Fruit fly (Drosophila melanogaster) whole organism, embryonic: Measurements from ENCODE around the gene CG12521.

Experiments
- Atf3 ChIP-seq: fragments of 200-800 bp; sonication (Bioruptor generic); optimal IDR thresholded peaks from 3 replicates; lab custom pipeline; 2016; ENCODE audit warnings: missing biosample characterization, missing genetic modification characterization
- Atf6 ChIP-seq: fragments of 200-800 bp; sonication (Bioruptor generic); IDR thresholded peaks from 2 replicates; pipeline ENCODE4 v1.3.6; 2022; ENCODE audit warnings: missing biosample characterization, missing genetic modification characterization
- CG10147 ChIP-seq: fragments of 200-800 bp; sonication (Bioruptor generic); optimal IDR thresholded peaks from 2 replicates; lab custom pipeline; 2019; ENCODE audit warnings: missing biosample characterization, mild to moderate bottlenecking, missing genetic modification characterization, moderate library complexity
- CG10274 ChIP-seq: fragments of 200-800 bp; sonication (Bioruptor generic); optimal IDR thresholded peaks from 3 replicates; lab custom pipeline; 2017; ENCODE audit warnings: missing biosample characterization, mild to moderate bottlenecking, missing genetic modification characterization
- CG12942 ChIP-seq: fragments of 200-800 bp; sonication (Bioruptor generic); optimal IDR thresholded peaks from 3 replicates; lab custom pipeline; 2016; ENCODE audit warnings: missing biosample characterization, missing genetic modification characterization
- CG13296 ChIP-seq: fragments of 200-800 bp; sonication (Bioruptor generic); optimal IDR thresholded peaks from 3 replicates; lab custom pipeline; 2018; ENCODE audit warnings: missing biosample characterization, mild to moderate bottlenecking, missing genetic modification characterization
- CG13775 ChIP-seq: fragments of 200-800 bp; sonication (Bioruptor generic); optimal IDR thresholded peaks from 3 replicates; lab custom pipeline; 2017; ENCODE audit warnings: missing biosample characterization, mild to moderate bottlenecking, missing genetic modification characterization
- CG14965 ChIP-seq: fragments of 200-800 bp; sonication (Bioruptor generic); optimal IDR thresholded peaks from 2 replicates; lab custom pipeline; 2016; ENCODE audit warnings: missing biosample characterization, missing genetic modification characterization, borderline replicate concordance
- CG15073 ChIP-seq: fragments of 200-800 bp; sonication (Bioruptor generic); optimal IDR thresholded peaks from 2 replicates; lab custom pipeline; 2016; ENCODE audit warnings: missing biosample characterization, missing genetic modification characterization
- CG1647 ChIP-seq: fragments of 200-800 bp; sonication (Bioruptor generic); optimal IDR thresholded peaks from 3 replicates; lab custom pipeline; 2016; ENCODE audit warnings: missing biosample characterization, missing genetic modification characterization
- CG18599 ChIP-seq: fragments of 200-800 bp; sonication (Bioruptor generic); optimal IDR thresholded peaks from 3 replicates; lab custom pipeline; 2017; ENCODE audit warnings: missing biosample characterization, missing genetic modification characterization, mild to moderate bottlenecking, moderate library complexity, missing genetic modification reagents
- CG2120 ChIP-seq: fragments of 200-800 bp; sonication (Bioruptor generic); optimal IDR thresholded peaks from 3 replicates; lab custom pipeline; 2016; ENCODE audit warnings: missing biosample characterization, missing genetic modification characterization
- CG2889 ChIP-seq: fragments of 200-800 bp; sonication (Bioruptor generic); IDR thresholded peaks from 3 replicates; pipeline ENCODE4 v1.3.6; 2022; ENCODE audit warnings: missing biosample characterization, missing genetic modification characterization
- CG31224 ChIP-seq: fragments of 200-800 bp; sonication (Bioruptor generic); IDR thresholded peaks from 2 replicates; pipeline ENCODE4 v1.3.6; 2022; ENCODE audit warnings: missing biosample characterization, missing genetic modification characterization
- CG31441 ChIP-seq: fragments of 200-800 bp; sonication (Bioruptor generic); IDR thresholded peaks from 2 replicates; pipeline ENCODE4 v1.3.6; 2022; ENCODE audit warnings: missing biosample characterization, missing genetic modification characterization
- CG3163 ChIP-seq: fragments of 200-800 bp; sonication (Bioruptor generic); optimal IDR thresholded peaks from 3 replicates; lab custom pipeline; 2016; ENCODE audit warnings: missing biosample characterization, missing genetic modification characterization
- CG4424 ChIP-seq: fragments of 200-800 bp; sonication (Bioruptor generic); optimal IDR thresholded peaks from 3 replicates; lab custom pipeline; 2016; ENCODE audit warnings: missing biosample characterization, missing genetic modification characterization
- CG4730 ChIP-seq: fragments of 200-800 bp; sonication (Bioruptor generic); IDR thresholded peaks from 2 replicates; pipeline ENCODE4 v1.3.6; 2022; ENCODE audit warnings: missing biosample characterization, missing genetic modification characterization
- CG6683 ChIP-seq: fragments of 200-800 bp; sonication (Bioruptor generic); optimal IDR thresholded peaks from 2 replicates; lab custom pipeline; 2017; ENCODE audit warnings: missing biosample characterization, mild to moderate bottlenecking, missing genetic modification characterization, missing genetic modification reagents
- CG8478 ChIP-seq: fragments of >200 bp; optimal IDR thresholded peaks from 2 replicates; lab custom pipeline; 2018
- CG9727 ChIP-seq: fragments of 200-800 bp; sonication (Bioruptor generic); optimal IDR thresholded peaks from 3 replicates; lab custom pipeline; 2017; ENCODE audit warnings: missing biosample characterization, mild to moderate bottlenecking, missing genetic modification characterization
- CG9932 ChIP-seq: fragments of 200-800 bp; sonication (Bioruptor generic); IDR thresholded peaks from 2 replicates; pipeline ENCODE4 v1.3.6; 2022; ENCODE audit warnings: missing biosample characterization, missing genetic modification characterization
- Dbx ChIP-seq: fragments of 200-800 bp; sonication (Bioruptor generic); IDR thresholded peaks from 3 replicates; pipeline ENCODE4 v1.3.6; 2022; ENCODE audit warnings: missing biosample characterization, missing genetic modification characterization
- Dip3 ChIP-seq: fragments of 200-800 bp; sonication (Bioruptor generic); optimal IDR thresholded peaks from 3 replicates; lab custom pipeline; 2016; ENCODE audit warnings: missing biosample characterization, missing genetic modification characterization
- Doc3 ChIP-seq: fragments of 200-800 bp; sonication (Bioruptor generic); IDR thresholded peaks from 3 replicates; pipeline ENCODE4 v1.3.6; 2022; ENCODE audit warnings: missing biosample characterization, missing genetic modification characterization; ENCODE audit not compliant: partially characterized antibody
- HLHmδ ChIP-seq: fragments of 200-800 bp; sonication (Bioruptor generic); optimal IDR thresholded peaks from 2 replicates; lab custom pipeline; 2018; ENCODE audit warnings: missing biosample characterization, mild to moderate bottlenecking, missing genetic modification characterization, moderate library complexity
- Hey ChIP-seq: fragments of 200-800 bp; sonication (Bioruptor generic); optimal IDR thresholded peaks from 3 replicates; lab custom pipeline; 2018; ENCODE audit warnings: missing biosample characterization, mild to moderate bottlenecking, missing genetic modification characterization
- Meics ChIP-seq: fragments of 200-800 bp; sonication (Bioruptor generic); optimal IDR thresholded peaks from 2 replicates; lab custom pipeline; 2017; ENCODE audit warnings: missing biosample characterization, mild to moderate bottlenecking, missing genetic modification characterization
- Myb ChIP-seq: fragments of 200-800 bp; sonication (Bioruptor generic); optimal IDR thresholded peaks from 2 replicates; lab custom pipeline; 2016; ENCODE audit warnings: missing biosample characterization, missing genetic modification characterization
- Nf-YC ChIP-seq: fragments of 200-800 bp; optimal IDR thresholded peaks from 3 replicates; lab custom pipeline; 2019; ENCODE audit warnings: missing biosample characterization, mild to moderate bottlenecking, missing genetic modification characterization, moderate library complexity
- PHDP ChIP-seq: fragments of 200-800 bp; sonication (Bioruptor generic); optimal IDR thresholded peaks from 3 replicates; lab custom pipeline; 2018; ENCODE audit warnings: missing biosample characterization, mild to moderate bottlenecking, missing genetic modification characterization, moderate library complexity
- Stat92E ChIP-seq, 3 experiments: fragments of >200 bp in 2 of 3; fragments of 200-800 bp in 1 of 3; sonication (Bioruptor generic) in 1 of 3; optimal IDR thresholded peaks; 2 replicates each; lab custom pipeline; 2017 to 2019; ENCODE audit warnings: missing biosample characterization in 3 of 3, missing genetic modification characterization in 3 of 3, mild to moderate bottlenecking in 1 of 3, moderate library complexity in 1 of 3
- Trl ChIP-seq, 3 experiments: fragments of >200 bp in 2 of 3; fragments of 200-800 bp in 1 of 3; sonication (Bioruptor generic) in 1 of 3; optimal IDR thresholded peaks; 2 replicates in 1 of 3; 3 replicates in 2 of 3; lab custom pipeline; 2016 to 2017; ENCODE audit warnings: missing biosample characterization in 1 of 3, missing genetic modification characterization in 1 of 3
- cas ChIP-seq: fragments of 200-800 bp; sonication (Bioruptor generic); IDR thresholded peaks from 2 replicates; pipeline ENCODE4 v1.3.6; 2022; ENCODE audit warnings: missing biosample characterization, missing genetic modification characterization
- dati ChIP-seq: fragments of 200-800 bp; sonication (Bioruptor generic); IDR thresholded peaks from 2 replicates; pipeline ENCODE4 v1.3.6; 2022; ENCODE audit warnings: missing biosample characterization, missing genetic modification characterization
- dpn ChIP-seq, 2 experiments: fragments of 200-800 bp; sonication (Bioruptor generic); optimal IDR thresholded peaks; 3 replicates each; lab custom pipeline; 2016; ENCODE audit warnings: missing biosample characterization in 2 of 2, missing genetic modification characterization in 2 of 2
- grau ChIP-seq: fragments of 200-800 bp; optimal IDR thresholded peaks from 3 replicates; lab custom pipeline; 2019; ENCODE audit warnings: missing biosample characterization, mild to moderate bottlenecking, missing genetic modification characterization, moderate library complexity
- hth ChIP-seq: fragments of >200 bp; optimal IDR thresholded peaks from 2 replicates; lab custom pipeline; 2017; ENCODE audit warnings: inconsistent platforms
- klu ChIP-seq: fragments of 200-800 bp; sonication (Bioruptor generic); IDR thresholded peaks from 2 replicates; pipeline ENCODE4 v1.3.6; 2022; ENCODE audit warnings: missing biosample characterization, missing genetic modification characterization
- lilli ChIP-seq: fragments of 200-800 bp; sonication (Bioruptor generic); optimal IDR thresholded peaks from 3 replicates; lab custom pipeline; 2016; ENCODE audit warnings: missing biosample characterization, missing genetic modification characterization
- luna ChIP-seq: fragments of 200-800 bp; sonication (Bioruptor generic); optimal IDR thresholded peaks from 2 replicates; lab custom pipeline; 2016; ENCODE audit warnings: missing biosample characterization, missing genetic modification characterization
- nau ChIP-seq: fragments of 200-800 bp; sonication (Bioruptor generic); optimal IDR thresholded peaks from 3 replicates; lab custom pipeline; 2017; ENCODE audit warnings: missing biosample characterization, mild to moderate bottlenecking, missing genetic modification characterization, missing genetic modification reagents
- odd ChIP-seq: fragments of 200-800 bp; sonication (Bioruptor generic); optimal IDR thresholded peaks from 2 replicates; lab custom pipeline; 2017; ENCODE audit warnings: missing biosample characterization, mild to moderate bottlenecking, missing genetic modification characterization
- pnt ChIP-seq: fragments of 200-800 bp; sonication (Bioruptor generic); optimal IDR thresholded peaks from 3 replicates; lab custom pipeline; 2016; ENCODE audit warnings: missing biosample characterization, missing genetic modification characterization
- prd ChIP-seq, 3 experiments: fragments of >200 bp in 2 of 3; fragments of 200-800 bp in 1 of 3; sonication (Bioruptor generic) in 1 of 3; optimal IDR thresholded peaks in 2 of 3; IDR thresholded peaks in 1 of 3; 2 replicates in 2 of 3; 3 replicates in 1 of 3; pipeline versions ENCODE4 v1.3.6 to Lab custom; 2017 to 2022; ENCODE audit warnings: missing biosample characterization in 1 of 3, missing genetic modification characterization in 1 of 3
- ranshi ChIP-seq: fragments of 200-800 bp; sonication (Bioruptor generic); IDR thresholded peaks from 2 replicates; pipeline ENCODE4 v1.3.6; 2022; ENCODE audit warnings: missing biosample characterization, missing genetic modification characterization
- so ChIP-seq: fragments of 200-800 bp; sonication (Bioruptor generic); IDR thresholded peaks from 3 replicates; pipeline ENCODE4 v1.3.6; 2022; ENCODE audit warnings: missing biosample characterization, missing genetic modification characterization
- zf30C ChIP-seq: fragments of 200-800 bp; sonication (Bioruptor generic); optimal IDR thresholded peaks from 3 replicates; lab custom pipeline; 2018; ENCODE audit warnings: missing biosample characterization, mild to moderate bottlenecking, missing genetic modification characterization

The CG12521 gene

dm6 chr3L:11822446-11823334 lies 24.9 kb downstream of the CG12521 start, which contains the start of gene RpL10Ab (continued):
- TF ChIP-seq HLHmδ (GFP tag; lab: Kevin White, UChicago) (peak; percentile 64), dati (GFP tag; lab: Robert Waterston, UW) (no peak; the same call in 1 of the 2 replicates), CG6683 (peak; percentile 25), so (GFP tag; lab: Robert Waterston, UW) (peak; percentile 8; the same call in 1 of the 3 replicates), Nf-YC (tag; lab: Kevin White, UChicago) (peak; percentile 38), CG3163 (peak; percentile 2), CG13296 (peak; percentile 58), PHDP (tag; lab: Kevin White, UChicago) (peak; percentile 46), hth (no peak), zf30C (GFP tag; lab: Kevin White, UChicago) (no peak), CG10274 (peak; percentile 32), CG2889 (peak; percentile 4; the same call in 1 of the 3 replicates), CG13775 (GFP tag; lab: Kevin White, UChicago) (peak; percentile 79), CG9932 (GFP tag; lab: Robert Waterston, UW) (peak; percentile 75), lilli (GFP tag; lab: Kevin White, UChicago) (no peak), Meics (GFP tag; lab: Kevin White, UChicago) (peak; percentile 67), CG4730 (GFP tag; lab: Robert Waterston, UW) (0 out of 2 replicates have a peak, but pooled peaks have one; percentile 9), CG2120 (GFP tag; lab: Kevin White, UChicago) (peak; percentile 20), prd (optimal IDR thresholded peaks at IDR 0.05; lab: Kevin White, UChicago) (no peak), prd (GFP tag; IDR thresholded peaks at IDR 0.05; lab: Robert Waterston, UW) (peak; percentile 78; the same call in 2 of the 3 replicates), Trl (optimal IDR thresholded peaks at IDR 0.05; lab: Kevin White, UChicago) (no peak), Trl (GFP tag; optimal IDR thresholded peaks at IDR 0.05; lab: Kevin White, UChicago) (peak; percentile 54), CG31224 (GFP tag; lab: Robert Waterston, UW) (peak; percentile 18; the same call in 1 of the 2 replicates), luna (GFP tag; lab: Kevin White, UChicago) (peak; percentile 24), Doc3 (GFP tag; lab: Robert Waterston, UW) (peak; percentile 64), CG10147 (GFP tag; lab: Kevin White, UChicago) (peak; percentile 77), cas (peak; percentile 56; the same call in 1 of the 2 replicates), CG15073 (GFP tag; lab: Kevin White, UChicago) (no peak), Hey (tag; lab: Kevin White, UChicago) (peak; percentile 26), Dbx (GFP tag; lab: Robert Waterston, UW) (peak; percentile 76), nau (GFP tag; lab: Kevin White, UChicago) (peak; percentile 70), CG18599 (GFP tag; lab: Kevin White, UChicago) (peak; percentile 68), pnt (GFP tag; lab: Kevin White, UChicago) (no peak), odd (GFP tag; lab: Kevin White, UChicago) (peak; percentile 37), klu (GFP tag; lab: Robert Waterston, UW) (peak; percentile 61; the same call in 1 of the 2 replicates), CG31441 (peak; percentile 80), CG1647 (GFP tag; lab: Kevin White, UChicago) (peak; percentile 17), Dip3 (GFP tag; lab: Kevin White, UChicago) (peak; percentile 12), CG12942 (no peak), Myb (no peak), ranshi (GFP tag; lab: Robert Waterston, UW) (peak; percentile 74; the same call in 1 of the 2 replicates), dpn (GFP tag; optimal IDR thresholded peaks at IDR 0.05; lab: Kevin White, UChicago) (peak; percentile 19 to 43), CG8478 (lab: Kevin White, UChicago) (no peak), CG9727 (GFP tag; lab: Kevin White, UChicago) (peak; percentile 78), Atf3 (GFP tag; lab: Kevin White, UChicago) (peak; percentile 14), CG4424 (GFP tag; lab: Kevin White, UChicago) (peak; percentile 60), Stat92E (GFP tag; optimal IDR thresholded peaks at IDR 0.05; lab: Kevin White, UChicago) (no peak), Atf6 (GFP tag; lab: Robert Waterston, UW) (peak; percentile 39), grau (tag; lab: Kevin White, UChicago) (peak; percentile 48), CG14965 (GFP tag; lab: Kevin White, UChicago) (no peak)
